Fruit fly (Drosophila melanogaster) whole organism, embryonic: ENCODE results near the gene Sec15.

Experiments used
- CG10431 ChIP-seq: fragments of 200-800 bp; sonication (Bioruptor generic); optimal IDR thresholded peaks from 3 replicates; lab custom pipeline; 2018; ENCODE audit warnings: missing biosample characterization, mild to moderate bottlenecking, missing genetic modification characterization
- CG11560 ChIP-seq: fragments of 200-800 bp; sonication (Bioruptor generic); IDR thresholded peaks from 3 replicates; pipeline ENCODE4 v1.3.6; 2022; ENCODE audit warnings: missing biosample characterization, missing genetic modification characterization
- CG12071 ChIP-seq: fragments of 200-800 bp; sonication (Bioruptor generic); optimal IDR thresholded peaks from 3 replicates; lab custom pipeline; 2018; ENCODE audit warnings: missing biosample characterization, mild to moderate bottlenecking, missing genetic modification characterization
- CG12659 ChIP-seq: fragments of 200-800 bp; sonication (Bioruptor generic); optimal IDR thresholded peaks from 3 replicates; lab custom pipeline; 2017; ENCODE audit warnings: mild to moderate bottlenecking, missing biosample characterization, missing genetic modification reagents, missing genetic modification characterization
- CG13287 ChIP-seq: fragments of 200-800 bp; sonication (Bioruptor generic); IDR thresholded peaks from 2 replicates; pipeline ENCODE4 v1.3.6; 2022; ENCODE audit warnings: missing biosample characterization, missing genetic modification characterization; ENCODE audit not compliant: partially characterized antibody
- CG14667 ChIP-seq: fragments of 200-800 bp; sonication (Bioruptor generic); IDR thresholded peaks from 2 replicates; pipeline ENCODE4 v1.3.6; 2022; ENCODE audit warnings: missing biosample characterization, missing genetic modification characterization
- CG15514 ChIP-seq: fragments of 200-800 bp; sonication (Bioruptor generic); optimal IDR thresholded peaks from 3 replicates; lab custom pipeline; 2017; ENCODE audit warnings: missing biosample characterization, missing genetic modification characterization, mild to moderate bottlenecking, moderate library complexity, missing genetic modification reagents
- CG1603 ChIP-seq: fragments of 200-800 bp; sonication (Bioruptor generic); optimal IDR thresholded peaks from 2 replicates; lab custom pipeline; 2019; ENCODE audit warnings: missing biosample characterization, mild to moderate bottlenecking, missing genetic modification characterization, moderate library complexity
- CG16863 ChIP-seq: fragments of 200-800 bp; sonication (Bioruptor generic); optimal IDR thresholded peaks from 3 replicates; lab custom pipeline; 2016; ENCODE audit warnings: missing biosample characterization, missing genetic modification characterization
- CG17361 ChIP-seq: fragments of 200-800 bp; sonication (Bioruptor generic); IDR thresholded peaks from 3 replicates; pipeline ENCODE4 v1.3.6; 2022; ENCODE audit warnings: missing biosample characterization, missing genetic modification characterization
- CG17568 ChIP-seq: fragments of 200-800 bp; sonication (Bioruptor generic); optimal IDR thresholded peaks from 2 replicates; lab custom pipeline; 2018; ENCODE audit warnings: missing biosample characterization, mild to moderate bottlenecking, missing genetic modification characterization, moderate library complexity
- CG2199 ChIP-seq: fragments of 200-800 bp; sonication (Bioruptor generic); IDR thresholded peaks from 3 replicates; pipeline ENCODE4 v1.3.6; 2022; ENCODE audit warnings: missing biosample characterization, missing genetic modification characterization
- CG30020 ChIP-seq: fragments of 200-800 bp; optimal IDR thresholded peaks from 2 replicates; lab custom pipeline; 2019; ENCODE audit warnings: missing biosample characterization, mild to moderate bottlenecking, missing genetic modification characterization, moderate library complexity
- CG33557 ChIP-seq: fragments of 200-800 bp; sonication (Bioruptor generic); optimal IDR thresholded peaks from 2 replicates; lab custom pipeline; 2019; ENCODE audit warnings: missing biosample characterization, mild to moderate bottlenecking, missing genetic modification characterization, moderate library complexity
- CG3847 ChIP-seq: fragments of 200-800 bp; sonication (Bioruptor generic); IDR thresholded peaks from 2 replicates; pipeline ENCODE4 v1.3.6; 2022; ENCODE audit warnings: missing biosample characterization, missing genetic modification characterization
- CG4820 ChIP-seq: fragments of 200-800 bp; sonication (Bioruptor generic); optimal IDR thresholded peaks from 3 replicates; lab custom pipeline; 2016; ENCODE audit warnings: missing biosample characterization, missing genetic modification characterization
- CG6254 ChIP-seq: fragments of 200-800 bp; sonication (Bioruptor generic); optimal IDR thresholded peaks from 3 replicates; lab custom pipeline; 2017; ENCODE audit warnings: mild to moderate bottlenecking, missing biosample characterization, missing genetic modification reagents, missing genetic modification characterization
- CG7786 ChIP-seq: fragments of 200-800 bp; sonication (Bioruptor generic); optimal IDR thresholded peaks from 2 replicates; lab custom pipeline; 2016; ENCODE audit warnings: missing biosample characterization, missing genetic modification characterization
- CG7839 ChIP-seq: fragments of 200-800 bp; sonication (Bioruptor generic); optimal IDR thresholded peaks from 3 replicates; lab custom pipeline; 2018; ENCODE audit warnings: missing biosample characterization, mild to moderate bottlenecking, missing genetic modification characterization, moderate library complexity
- Chrac-16 ChIP-seq: fragments of 200-800 bp; sonication (Bioruptor generic); optimal IDR thresholded peaks from 3 replicates; lab custom pipeline; 2016; ENCODE audit warnings: missing biosample characterization, missing genetic modification characterization
- Dip3 ChIP-seq: fragments of 200-800 bp; sonication (Bioruptor generic); optimal IDR thresholded peaks from 3 replicates; lab custom pipeline; 2016; ENCODE audit warnings: missing biosample characterization, missing genetic modification characterization
- Ets65A ChIP-seq: fragments of 200-800 bp; sonication (Bioruptor generic); peaks from one replicate; lab custom pipeline; 2016; ENCODE audit warnings: missing biosample characterization, missing genetic modification characterization
- Fer1 ChIP-seq: fragments of 200-800 bp; sonication (Bioruptor generic); optimal IDR thresholded peaks from 2 replicates; lab custom pipeline; 2017; ENCODE audit warnings: missing biosample characterization, mild to moderate bottlenecking, missing genetic modification characterization
- H15 ChIP-seq: fragments of 200-800 bp; sonication (Bioruptor generic); IDR thresholded peaks from 3 replicates; pipeline ENCODE4 v1.3.6; 2022; ENCODE audit warnings: missing biosample characterization, missing genetic modification characterization
- HLH4C ChIP-seq: fragments of 200-800 bp; sonication (Bioruptor generic); IDR thresholded peaks from 3 replicates; pipeline ENCODE4 v1.3.6; 2022; ENCODE audit warnings: missing biosample characterization, missing genetic modification characterization; ENCODE audit not compliant: partially characterized antibody
- Lhr ChIP-seq: fragments of 200-800 bp; sonication (Bioruptor generic); optimal IDR thresholded peaks from 3 replicates; lab custom pipeline; 2017; ENCODE audit warnings: mild to moderate bottlenecking, missing biosample characterization, missing genetic modification reagents, missing genetic modification characterization
- MESR4 ChIP-seq: fragments of 200-800 bp; sonication (Bioruptor generic); optimal IDR thresholded peaks from 2 replicates; lab custom pipeline; 2018; ENCODE audit warnings: missing biosample characterization, mild to moderate bottlenecking, missing genetic modification characterization, moderate library complexity
- Med ChIP-seq: fragments of 200-800 bp; sonication (Bioruptor generic); peaks from one replicate; lab custom pipeline; 2016; ENCODE audit warnings: missing biosample characterization, missing genetic modification characterization, mild to moderate bottlenecking, inconsistent platforms, moderate library complexity
- NFAT ChIP-seq: fragments of 200-800 bp; sonication (Bioruptor generic); IDR thresholded peaks from 2 replicates; pipeline ENCODE4 v1.3.6; 2022; ENCODE audit warnings: missing biosample characterization, missing genetic modification characterization
- Ptx1 ChIP-seq: fragments of 200-800 bp; sonication (Bioruptor generic); IDR thresholded peaks from 2 replicates; pipeline ENCODE4 v1.3.6; 2022; ENCODE audit warnings: missing biosample characterization, missing genetic modification characterization
- ab ChIP-seq: fragments of 200-800 bp; sonication (Bioruptor generic); optimal IDR thresholded peaks from 2 replicates; lab custom pipeline; 2016; ENCODE audit warnings: missing biosample characterization, missing genetic modification characterization
- bcd ChIP-seq: fragments of 200-800 bp; sonication (Bioruptor generic); optimal IDR thresholded peaks from 2 replicates; lab custom pipeline; 2017; ENCODE audit warnings: missing biosample characterization, mild to moderate bottlenecking, missing genetic modification characterization
- bsh ChIP-seq, 2 experiments: fragments of 200-800 bp; sonication (Bioruptor generic); optimal IDR thresholded peaks; 2 replicates each; lab custom pipeline; 2017 to 2018; ENCODE audit warnings: mild to moderate bottlenecking in 2 of 2, missing biosample characterization in 2 of 2, missing genetic modification characterization in 2 of 2, moderate library complexity in 1 of 2
- btn ChIP-seq: fragments of 200-800 bp; sonication (Bioruptor generic); optimal IDR thresholded peaks from 2 replicates; lab custom pipeline; 2016; ENCODE audit warnings: missing biosample characterization, missing genetic modification characterization
- crc ChIP-seq: fragments of 200-800 bp; sonication (Bioruptor generic); optimal IDR thresholded peaks from 2 replicates; lab custom pipeline; 2016; ENCODE audit warnings: missing biosample characterization, missing genetic modification characterization
- crp ChIP-seq, 2 experiments: fragments of 200-800 bp; sonication (Bioruptor generic); optimal IDR thresholded peaks; 2 replicates in 1 of 2; 3 replicates in 1 of 2; lab custom pipeline; 2017; ENCODE audit warnings: missing biosample characterization in 2 of 2, missing genetic modification characterization in 2 of 2, mild to moderate bottlenecking in 1 of 2, moderate library complexity in 1 of 2
- disco-r ChIP-seq: fragments of 200-800 bp; sonication (Bioruptor generic); optimal IDR thresholded peaks from 2 replicates; lab custom pipeline; 2016; ENCODE audit warnings: missing biosample characterization, missing genetic modification characterization
- dpn ChIP-seq, 2 experiments: fragments of 200-800 bp; sonication (Bioruptor generic); optimal IDR thresholded peaks; 3 replicates each; lab custom pipeline; 2016; ENCODE audit warnings: missing biosample characterization in 2 of 2, missing genetic modification characterization in 2 of 2
- eyg ChIP-seq: fragments of 200-800 bp; sonication (Bioruptor generic); optimal IDR thresholded peaks from 3 replicates; lab custom pipeline; 2016; ENCODE audit warnings: missing biosample characterization, missing genetic modification characterization
- insv ChIP-seq, 2 experiments: fragments of 200-800 bp; sonication (Bioruptor generic); optimal IDR thresholded peaks; 3 replicates each; lab custom pipeline; 2016 to 2018; ENCODE audit warnings: missing biosample characterization in 2 of 2, missing genetic modification characterization in 2 of 2
- jumu ChIP-seq: fragments of 200-800 bp; sonication (Bioruptor generic); optimal IDR thresholded peaks from 3 replicates; lab custom pipeline; 2016; ENCODE audit warnings: missing biosample characterization, missing genetic modification characterization
- lbe ChIP-seq: fragments of 200-800 bp; sonication (Bioruptor generic); optimal IDR thresholded peaks from 2 replicates; lab custom pipeline; 2016; ENCODE audit warnings: missing biosample characterization, mild to moderate bottlenecking, missing genetic modification characterization
- mam ChIP-seq: fragments of 200-800 bp; sonication (Bioruptor generic); optimal IDR thresholded peaks from 3 replicates; lab custom pipeline; 2016; ENCODE audit warnings: missing biosample characterization, missing genetic modification characterization
- oc ChIP-seq: fragments of 200-800 bp; sonication (Bioruptor generic); optimal IDR thresholded peaks from 2 replicates; lab custom pipeline; 2018; ENCODE audit warnings: missing biosample characterization, mild to moderate bottlenecking, missing genetic modification characterization, moderate library complexity
- onecut ChIP-seq: fragments of 200-800 bp; sonication (Bioruptor generic); IDR thresholded peaks from 2 replicates; pipeline ENCODE4 v1.3.6; 2022; ENCODE audit warnings: missing biosample characterization, missing genetic modification characterization
- pita ChIP-seq: fragments of 200-800 bp; sonication (Bioruptor generic); optimal IDR thresholded peaks from 2 replicates; lab custom pipeline; 2017; ENCODE audit warnings: missing biosample characterization, mild to moderate bottlenecking, missing genetic modification characterization
- pnt ChIP-seq: fragments of 200-800 bp; sonication (Bioruptor generic); optimal IDR thresholded peaks from 3 replicates; lab custom pipeline; 2016; ENCODE audit warnings: missing biosample characterization, missing genetic modification characterization
- sens ChIP-seq: fragments of 200-800 bp; sonication (Bioruptor generic); peaks from one replicate; lab custom pipeline; 2016; ENCODE audit warnings: missing biosample characterization, missing genetic modification characterization
- sna ChIP-seq: fragments of 200-800 bp; sonication (Bioruptor generic); IDR thresholded peaks from 2 replicates; pipeline ENCODE4 v1.3.6; 2022; ENCODE audit warnings: missing biosample characterization, missing genetic modification characterization; ENCODE audit not compliant: partially characterized antibody
- stwl ChIP-seq: fragments of 200-800 bp; sonication (Bioruptor generic); optimal IDR thresholded peaks from 3 replicates; lab custom pipeline; 2018; ENCODE audit warnings: missing biosample characterization, mild to moderate bottlenecking, missing genetic modification characterization, moderate library complexity
- tup ChIP-seq: fragments of 200-800 bp; sonication (Bioruptor generic); optimal IDR thresholded peaks from 2 replicates; lab custom pipeline; 2016; ENCODE audit warnings: missing biosample characterization, mild to moderate bottlenecking, missing genetic modification characterization, moderate library complexity

The Sec15 gene

DNA sequence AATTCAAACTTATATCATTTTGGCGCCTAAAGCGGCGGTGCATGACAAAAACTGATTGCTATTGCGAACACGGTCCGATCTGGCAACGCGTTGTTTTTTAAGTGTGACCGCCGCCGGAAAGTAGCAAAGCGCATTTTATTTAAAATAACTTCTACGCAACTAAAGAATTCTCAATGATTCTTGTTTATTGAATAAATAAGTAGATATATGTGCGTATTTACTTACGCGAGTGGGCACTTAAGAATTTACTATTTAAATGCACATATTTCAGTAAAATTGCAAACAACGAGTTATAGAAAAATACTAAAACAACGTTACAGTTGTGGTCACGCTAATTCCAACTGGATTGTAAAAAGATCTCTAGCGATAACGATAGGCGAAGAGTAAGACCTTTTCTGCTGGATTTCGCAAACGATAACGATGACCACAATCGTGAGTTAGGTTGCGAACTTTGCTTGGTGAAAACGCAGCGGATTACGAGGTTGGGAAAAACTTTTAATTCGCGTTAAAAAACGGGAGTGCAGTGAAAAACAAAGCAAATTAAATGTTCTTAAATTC, 48.2 kb upstream of the Sec15 start (continued):
- peak; percentile 7 for TF ChIP-seq Chrac-16 (GFP tag; lab: Kevin White, UChicago)
- no peak for TF ChIP-seq CG7786 (GFP tag; lab: Kevin White, UChicago)
- TF ChIP-seq Ptx1 (GFP tag; lab: Robert Waterston, UW): no peak
- no peak for TF ChIP-seq lbe (GFP tag; lab: Kevin White, UChicago)
- peak; percentile 70 for TF ChIP-seq CG3847 (GFP tag; lab: Robert Waterston, UW)
- TF ChIP-seq MESR4 (GFP tag; lab: Kevin White, UChicago): no peak
- TF ChIP-seq CG13287 (GFP tag; lab: Robert Waterston, UW): peak; percentile 77
- no peak for TF ChIP-seq H15 (GFP tag; lab: Robert Waterston, UW)
- peak; percentile 47 for TF ChIP-seq pita (GFP tag; lab: Kevin White, UChicago)
- no peak for TF ChIP-seq CG33557 (GFP tag; lab: Kevin White, UChicago)
- TF ChIP-seq Ets65A (GFP tag; lab: Kevin White, UChicago): peak; percentile 25
- TF ChIP-seq Dip3 (GFP tag; lab: Kevin White, UChicago): peak; percentile 36
- TF ChIP-seq dpn (GFP tag; optimal IDR thresholded peaks at IDR 0.05; lab: Kevin White, UChicago): peak in 1 of 2 experiments; percentile 26
- TF ChIP-seq eyg (GFP tag; lab: Kevin White, UChicago): peak; percentile 11
- no peak for TF ChIP-seq NFAT (GFP tag; lab: Robert Waterston, UW)
- peak; percentile 7 for TF ChIP-seq CG7839 (tag; lab: Kevin White, UChicago)
- TF ChIP-seq insv (GFP tag; optimal IDR thresholded peaks at IDR 0.05; lab: Kevin White, UChicago): peak; percentile 72 to 97
- TF ChIP-seq CG15514 (GFP tag; lab: Kevin White, UChicago): peak; percentile 40
- no peak for TF ChIP-seq CG4820 (GFP tag; lab: Kevin White, UChicago)
- peak; percentile 51 for TF ChIP-seq bcd
- peak; percentile 53 for TF ChIP-seq CG12659 (GFP tag; lab: Kevin White, UChicago)
- TF ChIP-seq jumu: peak; percentile 19
- no peak for TF ChIP-seq bsh (GFP tag; optimal IDR thresholded peaks at IDR 0.05; lab: Kevin White, UChicago)
- TF ChIP-seq disco-r: no peak
- TF ChIP-seq sna (GFP tag; lab: Robert Waterston, UW): peak; percentile 71
- TF ChIP-seq CG17568: no peak
- TF ChIP-seq CG17361 (GFP tag; lab: Robert Waterston, UW): 0 out of 3 replicates have a peak, but pooled peaks have one; percentile 25
- TF ChIP-seq CG2199 (GFP tag; lab: Robert Waterston, UW): no peak
- TF ChIP-seq CG1603 (tag; lab: Kevin White, UChicago): peak; percentile 22
- TF ChIP-seq stwl: peak; percentile 99
- peak; percentile 3 for TF ChIP-seq pnt (GFP tag; lab: Kevin White, UChicago)
- peak; percentile 76 for TF ChIP-seq HLH4C (GFP tag; lab: Robert Waterston, UW)
- no peak for TF ChIP-seq CG16863 (GFP tag; lab: Kevin White, UChicago)
- no peak for TF ChIP-seq tup (GFP tag; lab: Kevin White, UChicago)
- no peak for TF ChIP-seq Fer1 (GFP tag; lab: Kevin White, UChicago)
- TF ChIP-seq Lhr (GFP tag; lab: Kevin White, UChicago): peak; percentile 94
- TF ChIP-seq oc (tag; lab: Kevin White, UChicago): peak; percentile 13
- TF ChIP-seq CG30020 (tag; lab: Kevin White, UChicago): peak; percentile 23
- no peak for TF ChIP-seq CG11560

DNA sequence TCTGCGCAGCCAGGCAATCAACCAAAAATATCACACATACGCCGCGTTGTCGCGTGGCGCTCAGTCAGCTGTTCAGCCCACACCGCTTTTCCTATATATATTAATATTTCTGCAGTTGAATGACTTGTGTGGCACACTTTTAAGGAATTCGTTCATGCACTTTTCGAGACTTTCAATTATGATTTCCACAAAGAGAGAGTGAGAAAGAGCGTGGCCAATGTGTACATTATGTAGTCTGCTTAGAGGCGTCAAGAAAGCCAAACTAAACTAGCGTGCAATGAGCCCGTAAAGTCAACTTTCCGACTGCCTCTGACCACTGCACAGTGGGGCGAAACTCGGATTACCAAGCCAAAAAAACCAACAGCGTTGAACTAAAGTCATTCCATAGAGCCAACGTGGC, 46.4 kb upstream of the Sec15 start:
- TF ChIP-seq Med: peak; percentile 16
- TF ChIP-seq ab: no peak
- TF ChIP-seq crc (GFP tag; lab: Kevin White, UChicago): no peak
- TF ChIP-seq CG12071 (GFP tag; lab: Kevin White, UChicago): no peak
- TF ChIP-seq btn (GFP tag; lab: Kevin White, UChicago): no peak
- TF ChIP-seq Ets65A (GFP tag; lab: Kevin White, UChicago): peak; percentile 3
- peak in 1 of 2 experiments; percentile 5 for TF ChIP-seq crp (GFP tag; optimal IDR thresholded peaks at IDR 0.05; lab: Kevin White, UChicago)
- TF ChIP-seq CG10431 (GFP tag; lab: Kevin White, UChicago): peak; percentile 99
- no peak for TF ChIP-seq onecut
- no peak for TF ChIP-seq mam (GFP tag; lab: Kevin White, UChicago)
- peak; percentile 47 for TF ChIP-seq sens (GFP tag; lab: Kevin White, UChicago)
- TF ChIP-seq CG6254 (GFP tag; lab: Kevin White, UChicago): no peak
- TF ChIP-seq CG14667 (GFP tag; lab: Robert Waterston, UW): no peak
